Worm (Caenorhabditis elegans) whole organism, L1 larva: ENCODE measurements around the gene Y42G9A.3.

ENCODE experiments used
- C16A3.4 ChIP-seq: fragments of 150-350 bp; optimal IDR thresholded peaks from 2 replicates; lab custom pipeline; 2014; ENCODE audit warnings: missing biosample characterization, missing genetic modification characterization
- C34B4.2 ChIP-seq: sonication (generic microtip); optimal IDR thresholded peaks from 2 replicates; lab custom pipeline; 2017; ENCODE audit warnings: mild to moderate bottlenecking, missing genetic modification characterization, missing compliant biosample characterization
- F16B12.6 ChIP-seq: fragments of 150-350 bp; optimal IDR thresholded peaks from 2 replicates; lab custom pipeline; 2014; ENCODE audit warnings: missing biosample characterization, missing genetic modification characterization
- aha-1 ChIP-seq: fragments of 150-350 bp; optimal IDR thresholded peaks from 2 replicates; lab custom pipeline; 2014; ENCODE audit warnings: missing biosample characterization, missing genetic modification characterization
- alr-1 ChIP-seq: fragments of 200-800 bp; sonication (Bioruptor generic); optimal IDR thresholded peaks from 2 replicates; lab custom pipeline; 2018; ENCODE audit warnings: borderline replicate concordance, mild to moderate bottlenecking, missing genetic modification characterization, missing compliant biosample characterization
- aly-2 ChIP-seq: fragments of 150-350 bp; optimal IDR thresholded peaks from 2 replicates; lab custom pipeline; 2014; ENCODE audit warnings: missing biosample characterization, missing genetic modification characterization
- ceh-63 ChIP-seq: fragments of 200-800 bp; sonication (Bioruptor generic); optimal IDR thresholded peaks from 2 replicates; lab custom pipeline; 2018; ENCODE audit warnings: mild to moderate bottlenecking, missing genetic modification characterization, missing compliant biosample characterization
- ceh-88 ChIP-seq: fragments of 200-800 bp; sonication (Bioruptor generic); IDR thresholded peaks from 2 replicates; pipeline ENCODE4 v1.3.6; 2022; ENCODE audit warnings: missing genetic modification characterization, missing compliant biosample characterization
- ceh-90 ChIP-seq: sonication (generic microtip); optimal IDR thresholded peaks from 2 replicates; lab custom pipeline; 2016; ENCODE audit warnings: missing genetic modification characterization, missing compliant biosample characterization
- ces-1 ChIP-seq: fragments of 150-350 bp; optimal IDR thresholded peaks from 2 replicates; lab custom pipeline; 2014; ENCODE audit warnings: missing biosample characterization, missing genetic modification reagents, missing genetic modification characterization
- dpl-1 ChIP-seq, 3 experiments: fragments of 150-350 bp in 2 of 3; sonication (generic microtip) in 1 of 3; optimal IDR thresholded peaks; 2 replicates each; lab custom pipeline; 2014 to 2017; ENCODE audit warnings: missing biosample characterization in 3 of 3, missing genetic modification characterization in 3 of 3, missing genetic modification reagents in 3 of 3
- dsc-1 ChIP-seq: sonication (generic microtip); optimal IDR thresholded peaks from 2 replicates; lab custom pipeline; 2016; ENCODE audit warnings: mild to moderate bottlenecking, missing genetic modification characterization, missing compliant biosample characterization
- efl-1 ChIP-seq, 4 experiments: fragments of 150-350 bp; optimal IDR thresholded peaks in 3 of 4; peaks in 1 of 4; 1 replicate in 1 of 4; 2 replicates in 3 of 4; lab custom pipeline; 2014; ENCODE audit warnings: missing biosample characterization in 2 of 4, missing genetic modification characterization in 2 of 4, missing genetic modification reagents in 2 of 4
- egl-13 ChIP-seq: sonication (generic microtip); optimal IDR thresholded peaks from 2 replicates; lab custom pipeline; 2016; ENCODE audit warnings: missing genotype, missing genetic modification reagents, missing genetic modification characterization, missing compliant biosample characterization
- elt-2 ChIP-seq: sonication (generic microtip); optimal IDR thresholded peaks from 2 replicates; lab custom pipeline; 2016; ENCODE audit warnings: missing genetic modification characterization, mild to moderate bottlenecking, inconsistent platforms, missing compliant biosample characterization, missing genetic modification reagents
- elt-3 ChIP-seq, 6 experiments: fragments of 150-350 bp in 1 of 6; sonication (generic microtip); optimal IDR thresholded peaks; 2 replicates each; lab custom pipeline; 2017 to 2018; ENCODE audit warnings: missing biosample characterization in 6 of 6, missing genetic modification characterization in 6 of 6, inconsistent platforms in 1 of 6
- fkh-10 ChIP-seq: sonication (generic microtip); optimal IDR thresholded peaks from 2 replicates; lab custom pipeline; 2017; ENCODE audit warnings: missing biosample characterization, missing genetic modification reagents, missing genetic modification characterization
- fkh-4 ChIP-seq: sonication (generic microtip); optimal IDR thresholded peaks from 2 replicates; lab custom pipeline; 2016; ENCODE audit warnings: missing compliant biosample characterization, missing genetic modification characterization, borderline replicate concordance
- fkh-8 ChIP-seq: sonication (generic microtip); optimal IDR thresholded peaks from 2 replicates; lab custom pipeline; 2016; ENCODE audit warnings: mild to moderate bottlenecking, missing genetic modification characterization, missing compliant biosample characterization
- grh-1 ChIP-seq: fragments of 200-800 bp; sonication (Bioruptor generic); IDR thresholded peaks from 2 replicates; pipeline ENCODE4 v1.3.6; 2022; ENCODE audit warnings: missing genetic modification reagents, missing genetic modification characterization, missing compliant biosample characterization
- irx-1 ChIP-seq: sonication (generic microtip); optimal IDR thresholded peaks from 2 replicates; lab custom pipeline; 2016; ENCODE audit warnings: missing genetic modification characterization, missing compliant biosample characterization
- lin-14 ChIP-seq: fragments of 200-800 bp; sonication (Bioruptor generic); optimal IDR thresholded peaks from 2 replicates; lab custom pipeline; 2018; ENCODE audit warnings: mild to moderate bottlenecking, missing genetic modification characterization, moderate library complexity, missing compliant biosample characterization
- lin-15B ChIP-seq: fragments of 150-350 bp; sonication (generic microtip); optimal IDR thresholded peaks from 3 replicates; lab custom pipeline; 2014; ENCODE audit warnings: missing biosample characterization, missing genetic modification characterization
- lin-35 ChIP-seq, 2 experiments: fragments of 150-350 bp; optimal IDR thresholded peaks; 2 replicates each; lab custom pipeline; 2014; ENCODE audit warnings: missing biosample characterization in 2 of 2, missing genetic modification characterization in 2 of 2, missing genetic modification reagents in 2 of 2
- lir-3 ChIP-seq: sonication (generic microtip); optimal IDR thresholded peaks from 2 replicates; lab custom pipeline; 2016; ENCODE audit warnings: mild to moderate bottlenecking, missing genetic modification characterization, moderate library complexity, missing compliant biosample characterization; ENCODE audit not compliant: poor library complexity
- lsy-2 ChIP-seq, 2 experiments: fragments of 150-350 bp; optimal IDR thresholded peaks; 2 replicates each; lab custom pipeline; 2014; ENCODE audit warnings: missing biosample characterization in 2 of 2, missing genetic modification characterization in 2 of 2
- mab-9 ChIP-seq: fragments of 200-800 bp; sonication (Bioruptor generic); IDR thresholded peaks from 2 replicates; pipeline ENCODE4 v1.3.6; 2022; ENCODE audit warnings: missing genetic modification reagents, missing genetic modification characterization, missing compliant biosample characterization
- nhr-11 ChIP-seq: fragments of 150-350 bp; optimal IDR thresholded peaks from 2 replicates; lab custom pipeline; 2014; ENCODE audit warnings: missing biosample characterization, missing genetic modification characterization
- nhr-47 ChIP-seq: sonication (generic microtip); optimal IDR thresholded peaks from 2 replicates; lab custom pipeline; 2016; ENCODE audit warnings: mild to moderate bottlenecking, missing genetic modification characterization, moderate library complexity, missing compliant biosample characterization
- nhr-71 ChIP-seq: sonication (generic microtip); optimal IDR thresholded peaks from 2 replicates; lab custom pipeline; 2016; ENCODE audit warnings: mild to moderate bottlenecking, missing genetic modification characterization, moderate library complexity, missing compliant biosample characterization
- nhr-76 ChIP-seq: sonication (generic microtip); optimal IDR thresholded peaks from 2 replicates; lab custom pipeline; 2017; ENCODE audit warnings: missing biosample characterization, missing genetic modification characterization
- nhr-77 ChIP-seq: fragments of 150-350 bp; optimal IDR thresholded peaks from 2 replicates; lab custom pipeline; 2014; ENCODE audit warnings: missing biosample characterization, missing genetic modification characterization
- nhr-84 ChIP-seq: sonication (generic microtip); optimal IDR thresholded peaks from 2 replicates; lab custom pipeline; 2017; ENCODE audit warnings: missing biosample characterization, missing genetic modification characterization
- nhr-85 ChIP-seq: sonication (generic microtip); peaks from one replicate; lab custom pipeline; 2016; ENCODE audit warnings: missing genetic modification characterization, inconsistent platforms, missing compliant biosample characterization
- pag-3 ChIP-seq: sonication (generic microtip); optimal IDR thresholded peaks from 2 replicates; lab custom pipeline; 2017; ENCODE audit warnings: missing genetic modification characterization, mild to moderate bottlenecking, missing compliant biosample characterization, antibody characterized with exemption, borderline replicate concordance; ENCODE audit not compliant: insufficient read depth
- pax-3 ChIP-seq: fragments of 200-800 bp; sonication (Bioruptor generic); optimal IDR thresholded peaks from 2 replicates; lab custom pipeline; 2018; ENCODE audit warnings: mild to moderate bottlenecking, missing genetic modification characterization, moderate library complexity, missing compliant biosample characterization
- pqm-1 ChIP-seq: sonication (generic microtip); optimal IDR thresholded peaks from 3 replicates; lab custom pipeline; 2017; ENCODE audit warnings: missing biosample characterization, missing genetic modification characterization
- rnt-1 ChIP-seq: sonication (generic microtip); optimal IDR thresholded peaks from 2 replicates; lab custom pipeline; 2016; ENCODE audit warnings: mild to moderate bottlenecking, missing genetic modification characterization, moderate library complexity, missing compliant biosample characterization
- skn-1 ChIP-seq: fragments of 150-350 bp; optimal IDR thresholded peaks from 2 replicates; lab custom pipeline; 2014; ENCODE audit warnings: missing biosample characterization, missing genetic modification characterization
- snu-23 ChIP-seq: sonication (generic microtip); optimal IDR thresholded peaks from 2 replicates; lab custom pipeline; 2016; ENCODE audit warnings: missing genetic modification characterization, missing compliant biosample characterization
- swsn-7 ChIP-seq: sonication (generic microtip); optimal IDR thresholded peaks from 2 replicates; lab custom pipeline; 2016; ENCODE audit warnings: missing genetic modification characterization, missing compliant biosample characterization
- tbx-2 ChIP-seq: sonication (generic microtip); optimal IDR thresholded peaks from 2 replicates; lab custom pipeline; 2016; ENCODE audit warnings: missing genetic modification characterization, missing compliant biosample characterization
- unc-30 ChIP-seq: sonication (generic microtip); optimal IDR thresholded peaks from 2 replicates; lab custom pipeline; 2017; ENCODE audit warnings: missing biosample characterization, missing genetic modification characterization
- unc-86 ChIP-seq: sonication (generic microtip); optimal IDR thresholded peaks from 2 replicates; lab custom pipeline; 2016; ENCODE audit warnings: missing genetic modification characterization, missing compliant biosample characterization
- vab-15 ChIP-seq: sonication (generic microtip); optimal IDR thresholded peaks from 2 replicates; lab custom pipeline; 2017; ENCODE audit warnings: missing genotype, mild to moderate bottlenecking, missing genetic modification characterization, missing compliant biosample characterization
- zag-1 ChIP-seq: fragments of 150-350 bp; optimal IDR thresholded peaks from 2 replicates; lab custom pipeline; 2014; ENCODE audit warnings: missing biosample characterization, missing genetic modification characterization
- zip-4 ChIP-seq: fragments of 200-800 bp; sonication (Bioruptor generic); optimal IDR thresholded peaks from 2 replicates; lab custom pipeline; 2018; ENCODE audit warnings: mild to moderate bottlenecking, missing genetic modification characterization, moderate library complexity, missing compliant biosample characterization
- ztf-4 ChIP-seq: fragments of 150-350 bp; optimal IDR thresholded peaks from 2 replicates; lab custom pipeline; 2014; ENCODE audit warnings: missing biosample characterization, missing genetic modification characterization

Gene Y42G9A.3

ce11 chrIII:6155787-6156186 is 9.7 kb downstream of the Y42G9A.3 start (continued):
- TF ChIP-seq lin-15B, result no peak
- no peak for TF ChIP-seq elt-3 (tag; optimal IDR thresholded peaks at IDR 0.05; lab: Kevin White, UChicago)
- TF ChIP-seq nhr-11 (tag; lab: Kevin White, UChicago), result no peak
- no peak for TF ChIP-seq pqm-1
- TF ChIP-seq pag-3 (tag; lab: Kevin White, UChicago), result peak; percentile 95
- no peak for TF ChIP-seq lir-3 (tag; lab: Kevin White, UChicago)
- TF ChIP-seq mab-9 (GFP tag; lab: Robert Waterston, UW), result no peak
- TF ChIP-seq ceh-88, result no peak
- peak in 1 of 2 experiments; percentile 31 for TF ChIP-seq lsy-2 (tag; optimal IDR thresholded peaks at IDR 0.05; lab: Kevin White, UChicago)
- TF ChIP-seq unc-30, result no peak
- TF ChIP-seq egl-13, result no peak
- TF ChIP-seq aly-2 (tag; lab: Kevin White, UChicago), result no peak
- TF ChIP-seq swsn-7 (tag; lab: Kevin White, UChicago), result no peak
- no peak for TF ChIP-seq nhr-47 (tag; lab: Kevin White, UChicago)
- no peak for TF ChIP-seq pax-3
- TF ChIP-seq nhr-85 (tag; lab: Kevin White, UChicago), result no peak
- no peak for TF ChIP-seq C34B4.2 (tag; lab: Kevin White, UChicago)
- TF ChIP-seq ces-1, result no peak
- TF ChIP-seq lin-14 (GFP tag; lab: Kevin White, UChicago), result peak; percentile 65
- TF ChIP-seq elt-2 (tag; lab: Kevin White, UChicago), result no peak
- TF ChIP-seq zag-1 (tag; lab: Kevin White, UChicago), result no peak
- TF ChIP-seq ceh-63 (GFP tag; lab: Kevin White, UChicago), result no peak
- TF ChIP-seq vab-15 (tag; lab: Kevin White, UChicago), result no peak
- TF ChIP-seq efl-1 (optimal IDR thresholded peaks at IDR 0.05; lab: Kevin White, UChicago), result no peak
- TF ChIP-seq efl-1 (GFP tag; optimal IDR thresholded peaks at IDR 0.05 in 1 of 2; lab: Kevin White, UChicago), result no peak
- no peak for TF ChIP-seq fkh-10 (GFP tag; lab: Kevin White, UChicago)
- TF ChIP-seq alr-1 (tag; lab: Kevin White, UChicago), result no peak
- TF ChIP-seq, all 84 proteins: peak for 7

ce11 chrIII:6157708-6158321 is 11.8 kb downstream of the Y42G9A.3 start, which contains the start of gene anmt-2:
anmt-2 (minus strand) TSS chrIII:6157758.
- TF ChIP-seq skn-1 (no peak), snu-23 (GFP tag; lab: Kevin White, UChicago) (peak; percentile 15), nhr-11 (tag; lab: Kevin White, UChicago) (no peak), ceh-88 (no peak), nhr-84 (tag; lab: Kevin White, UChicago) (no peak), F16B12.6 (tag; lab: Kevin White, UChicago) (no peak), egl-13 (no peak), nhr-47 (tag; lab: Kevin White, UChicago) (no peak), lsy-2 (tag; optimal IDR thresholded peaks at IDR 0.05; lab: Kevin White, UChicago) (peak in 1 of 2 experiments; percentile 15), nhr-76 (tag; lab: Kevin White, UChicago) (no peak), grh-1 (GFP tag; lab: Robert Waterston, UW) (no peak), irx-1 (tag; lab: Kevin White, UChicago) (no peak), zip-4 (GFP tag; lab: Kevin White, UChicago) (no peak), ztf-4 (no peak), mab-9 (GFP tag; lab: Robert Waterston, UW) (no peak), pqm-1 (no peak), unc-86 (tag; lab: Kevin White, UChicago) (no peak), fkh-10 (GFP tag; lab: Kevin White, UChicago) (no peak), lin-35 (GFP tag; optimal IDR thresholded peaks at IDR 0.05; lab: Kevin White, UChicago) (no peak), lir-3 (tag; lab: Kevin White, UChicago) (no peak), lin-14 (GFP tag; lab: Kevin White, UChicago) (peak; percentile 50), lin-15B (no peak), C16A3.4 (no peak), nhr-85 (tag; lab: Kevin White, UChicago) (no peak), fkh-4 (no peak), aha-1 (tag; lab: Kevin White, UChicago) (no peak), ceh-90 (tag; lab: Kevin White, UChicago) (no peak), dsc-1 (tag; lab: Kevin White, UChicago) (peak; percentile 43), fkh-8 (no peak), nhr-77 (tag; lab: Kevin White, UChicago) (no peak), dpl-1 (GFP tag; optimal IDR thresholded peaks at IDR 0.05; lab: Kevin White, UChicago) (no peak), nhr-71 (tag; lab: Kevin White, UChicago) (peak; percentile 58), tbx-2 (tag; lab: Kevin White, UChicago) (peak; percentile 3), ceh-63 (GFP tag; lab: Kevin White, UChicago) (no peak), rnt-1 (tag; lab: Kevin White, UChicago) (peak; percentile 50), alr-1 (tag; lab: Kevin White, UChicago) (no peak)
